Worm (Caenorhabditis elegans): Measurements from ENCODE around the gene cpi-1.

The cpi-1 gene

ce11 chrIV:6086479-6086878, 7.0 kb downstream of the cpi-1 start:
- no peak for TF ChIP-seq unc-62 (GFP tag; optimal IDR thresholded peaks at IDR 0.05)

ce11 chrIV:6083550-6084041, 9.9 kb downstream of the cpi-1 start, which contains the start of gene ugt-20:
Gene ugt-20 (minus strand): TSS chrIV:6083600.
- TF ChIP-seq unc-62 (GFP tag; optimal IDR thresholded peaks at IDR 0.05) = no peak

- no peak for TF ChIP-seq unc-62 (GFP tag; optimal IDR thresholded peaks at IDR 0.05)
Measured at ce11 chrIV:6079925-6080324, 13.6 kb downstream of the cpi-1 start, which contains the start of gene ugt-19. Gene ugt-19 (minus strand): TSS chrIV:6079952.

- no peak for TF ChIP-seq unc-62 (GFP tag; optimal IDR thresholded peaks at IDR 0.05)
Measured at ce11 chrIV:6076128-6076527, 17.4 kb downstream of the cpi-1 start, which contains the start of gene cpg-20. Gene cpg-20 (minus strand): TSS chrIV:6076228.

- no peak for TF ChIP-seq unc-62 (GFP tag; optimal IDR thresholded peaks at IDR 0.05)
Measured at ce11 chrIV:6071026-6071425, 22.5 kb downstream of the cpi-1 start.

- TF ChIP-seq unc-62 (GFP tag; optimal IDR thresholded peaks at IDR 0.05) = no peak
Measured at ce11 chrIV:6065186-6065585, 28.3 kb downstream of the cpi-1 start.

ce11 chrIV:6064657-6065056, 28.8 kb downstream of the cpi-1 start:
- TF ChIP-seq unc-62 (GFP tag; optimal IDR thresholded peaks at IDR 0.05) = no peak

- no peak for TF ChIP-seq unc-62 (GFP tag; optimal IDR thresholded peaks at IDR 0.05)
Measured at ce11 chrIV:6062078-6062477, 31.4 kb downstream of the cpi-1 start.

- TF ChIP-seq unc-62 (GFP tag; optimal IDR thresholded peaks at IDR 0.05) = no peak
Measured at ce11 chrIV:6060912-6061311, 32.6 kb downstream of the cpi-1 start.

ce11 chrIV:6059702-6060101, 33.8 kb downstream of the cpi-1 start:
- TF ChIP-seq unc-62 (GFP tag; optimal IDR thresholded peaks at IDR 0.05) = no peak

- no peak for TF ChIP-seq unc-62 (GFP tag; optimal IDR thresholded peaks at IDR 0.05)
Measured at ce11 chrIV:6054833-6055232, 38.6 kb downstream of the cpi-1 start.

- no peak for TF ChIP-seq unc-62 (GFP tag; optimal IDR thresholded peaks at IDR 0.05)
Measured at ce11 chrIV:6053436-6053835, 40.0 kb downstream of the cpi-1 start.

ce11 chrIV:6051884-6052283, 41.6 kb downstream of the cpi-1 start:
- TF ChIP-seq unc-62 (GFP tag; optimal IDR thresholded peaks at IDR 0.05) = no peak

ce11 chrIV:6049062-6049461, 44.4 kb downstream of the cpi-1 start:
- no peak for TF ChIP-seq unc-62 (GFP tag; optimal IDR thresholded peaks at IDR 0.05)

- TF ChIP-seq unc-62 (GFP tag; optimal IDR thresholded peaks at IDR 0.05) = no peak
Measured at ce11 chrIV:6048462-6048861, 45.0 kb downstream of the cpi-1 start.

- no peak for TF ChIP-seq unc-62 (GFP tag; optimal IDR thresholded peaks at IDR 0.05)
Measured at ce11 chrIV:6047164-6047727, 46.2 kb downstream of the cpi-1 start.
